Fruit fly (Drosophila melanogaster) ovary, adult (tissue): Measurements from ENCODE around the gene CG34012.

Experiments used
- CG17801 ChIP-seq: fragments of 200-800 bp; optimal IDR thresholded peaks from 2 replicates; lab custom pipeline; 2019; ENCODE audit warnings: missing biosample characterization, mild to moderate bottlenecking, missing genetic modification characterization, moderate library complexity; ENCODE audit not compliant: partially characterized antibody

The CG34012 gene

dm6 chr3L:11123088-11123487 lies 13.8 kb upstream of the CG34012 start, which contains the start of the genes Ufd1 and NaPi-III:
Gene Ufd1 (minus strand): TSS chr3L:11123216.
Gene NaPi-III (plus strand): TSS chr3L:11123348.
- peak; percentile 53 for TF ChIP-seq CG17801 (GFP tag; lab: Kevin White, UChicago)

- TF ChIP-seq CG17801 (GFP tag; lab: Kevin White, UChicago), result peak; percentile 82
These were observed 11.2 kb upstream of the CG34012 start, which contains the start of the genes FoxK and mRpL2 for dm6 chr3L:11120419-11120958. Gene FoxK (minus strand): TSS chr3L:11120783. Gene mRpL2 (plus strand): TSS chr3L:11120847.

dm6 chr3L:11119901-11120418 lies 10.7 kb upstream of the CG34012 start:
- TF ChIP-seq CG17801 (GFP tag; lab: Kevin White, UChicago), result no peak

dm6 chr3L:11119396-11119900 lies 10.1 kb upstream of the CG34012 start:
- no peak for TF ChIP-seq CG17801 (GFP tag; lab: Kevin White, UChicago)

- TF ChIP-seq CG17801 (GFP tag; lab: Kevin White, UChicago), result no peak
These were observed 9.5 kb upstream of the CG34012 start for dm6 chr3L:11118627-11119395.

dm6 chr3L:11117733-11118132 lies 8.4 kb upstream of the CG34012 start:
- TF ChIP-seq CG17801 (GFP tag; lab: Kevin White, UChicago), result no peak

dm6 chr3L:11113198-11114197 lies 4.2 kb upstream of the CG34012 start, which contains the start of gene Sod1:
Gene Sod1 (minus strand): TSS chr3L:11113740.
- peak; percentile 76 for TF ChIP-seq CG17801 (GFP tag; lab: Kevin White, UChicago)

dm6 chr3L:11112427-11112826 lies 3.1 kb upstream of the CG34012 start:
- no peak for TF ChIP-seq CG17801 (GFP tag; lab: Kevin White, UChicago)

- TF ChIP-seq CG17801 (GFP tag; lab: Kevin White, UChicago), result no peak
These were observed 1.4 kb downstream of the CG34012 start, which contains the start of gene CG12522 for dm6 chr3L:11107935-11108334. Gene CG12522 (plus strand): TSS chr3L:11108235.

- TF ChIP-seq CG17801 (GFP tag; lab: Kevin White, UChicago), result no peak
These were observed 1.9 kb downstream of the CG34012 start, which contains the start of gene CG32073 for dm6 chr3L:11107432-11107831. Gene CG32073 (minus strand): TSS chr3L:11107582.

dm6 chr3L:11103773-11104172 lies 5.5 kb downstream of the CG34012 start, which contains the start of gene CG32071:
Gene CG32071 (minus strand): TSS chr3L:11103873.
- no peak for TF ChIP-seq CG17801 (GFP tag; lab: Kevin White, UChicago)

- TF ChIP-seq CG17801 (GFP tag; lab: Kevin White, UChicago), result no peak
These were observed 6.4 kb downstream of the CG34012 start, which contains the start of gene Elo68alpha for dm6 chr3L:11102930-11103329. Gene Elo68alpha (minus strand): TSS chr3L:11103030.

dm6 chr3L:11101598-11101997 lies 7.7 kb downstream of the CG34012 start, which contains the start of gene Elo68beta:
Gene Elo68beta (minus strand): TSS chr3L:11101698.
- TF ChIP-seq CG17801 (GFP tag; lab: Kevin White, UChicago), result no peak
